Worm (Caenorhabditis elegans): Measurements from ENCODE around the gene Y80D3A.8.

Gene Y80D3A.8

DNA sequence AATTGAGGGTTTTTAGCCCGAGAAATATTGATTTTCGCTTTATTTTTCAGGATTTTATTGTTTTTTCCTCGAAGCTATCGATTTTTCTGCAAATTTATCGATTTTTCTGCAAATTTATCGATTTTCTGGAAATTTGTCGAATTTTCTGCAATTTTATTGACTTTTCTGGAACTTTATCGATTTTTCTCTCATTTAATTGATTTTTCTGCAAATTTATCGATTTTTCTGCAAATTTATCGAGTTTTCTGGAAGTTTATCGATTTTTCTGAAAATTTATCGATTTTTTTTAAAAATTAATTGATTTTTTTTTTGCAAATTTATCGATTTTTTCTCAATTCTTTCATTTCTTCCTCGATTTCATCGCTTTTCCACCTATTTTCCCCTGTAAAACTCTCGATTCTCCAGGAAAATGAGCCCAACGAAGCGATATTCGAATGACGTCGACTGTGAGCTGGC, 53.1 kb downstream of the Y80D3A.8 start, which contains the start of gene gtf-2F2:
TSS of gene gtf-2F2 (plus strand) at position 406 of the 456 bp plus-strand sequence.
- TF ChIP-seq med-1 (GFP tag; optimal IDR thresholded peaks at IDR 0.05; ENCODE audit: insufficient read depth) (no peak), ztf-29 (GFP tag; IDR thresholded peaks at IDR 0.05) (no peak), klf-2 (GFP tag; conservative IDR thresholded peaks at IDR 0.05) (no peak), ztf-23 (GFP tag; IDR thresholded peaks at IDR 0.05) (no peak), T22C8.4 (GFP tag; IDR thresholded peaks at IDR 0.05) (peak; percentile 87)
